Worm (Caenorhabditis elegans): ENCODE data around the gene srlf-14.
A peak's percentile ranks its signal among the peaks of the same experiment; 100 is the strongest.

DNA sequence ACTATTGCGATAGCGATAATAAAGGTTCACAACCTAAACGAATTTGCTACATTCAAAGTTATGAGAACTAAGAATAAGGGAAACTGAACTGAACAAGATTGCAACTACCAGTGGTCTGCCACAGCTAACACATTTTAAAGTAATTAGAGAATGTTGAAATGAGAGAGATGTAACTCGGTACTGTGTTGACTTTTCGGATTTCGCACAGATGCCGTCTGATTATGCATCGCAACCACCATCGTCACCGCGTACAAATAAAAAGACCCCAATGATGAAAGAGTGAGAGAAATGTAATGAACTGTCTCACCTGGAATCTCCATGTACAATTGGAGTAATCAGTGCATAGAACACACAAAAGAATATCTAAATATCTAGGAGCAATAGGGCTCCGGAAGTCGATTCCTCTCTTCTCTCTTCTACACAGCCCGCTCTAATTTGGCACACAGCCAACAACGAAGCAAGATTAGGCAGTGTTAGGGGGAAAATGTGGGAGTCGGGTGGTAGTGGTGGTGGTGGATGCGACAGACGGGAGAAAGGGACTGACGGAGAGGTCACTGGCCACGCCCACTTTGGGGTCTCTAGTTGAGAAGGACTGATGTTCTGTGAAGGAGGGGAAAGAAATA, 25.4 kb downstream of the srlf-14 start, which contains the start of gene F13E9.11:
- no peak for TF ChIP-seq ceh-13 (GFP tag; optimal IDR thresholded peaks at IDR 0.05)
- TF ChIP-seq pes-1 (GFP tag; IDR thresholded peaks at IDR 0.05), result no peak
- no peak for TF ChIP-seq B0310.2 (tag; optimal IDR thresholded peaks at IDR 0.05)
- no peak for TF ChIP-seq ama-1 (optimal IDR thresholded peaks at IDR 0.05)
- TF ChIP-seq sea-1 (GFP tag; conservative IDR thresholded peaks at IDR 0.05), result no peak
- TF ChIP-seq hmg-4 (GFP tag; optimal IDR thresholded peaks at IDR 0.05), result peak; percentile 10
- no peak for TF ChIP-seq tbx-37 (GFP tag; conservative IDR thresholded peaks at IDR 0.05)
- no peak for TF ChIP-seq flt-1 (GFP tag; IDR thresholded peaks at IDR 0.05)
- TF ChIP-seq tbx-11 (GFP tag; IDR thresholded peaks at IDR 0.05), result 0 out of 2 replicates have a peak, but pooled peaks have one; percentile 48
- no peak for TF ChIP-seq hmbx-1 (tag; optimal IDR thresholded peaks at IDR 0.05)
- peak; percentile 51 for TF ChIP-seq ets-7 (tag; optimal IDR thresholded peaks at IDR 0.05)

All from whole organism, early embryonic.